Fruit fly (Drosophila melanogaster): ENCODE measurements around the gene TfIIS.

DNA sequence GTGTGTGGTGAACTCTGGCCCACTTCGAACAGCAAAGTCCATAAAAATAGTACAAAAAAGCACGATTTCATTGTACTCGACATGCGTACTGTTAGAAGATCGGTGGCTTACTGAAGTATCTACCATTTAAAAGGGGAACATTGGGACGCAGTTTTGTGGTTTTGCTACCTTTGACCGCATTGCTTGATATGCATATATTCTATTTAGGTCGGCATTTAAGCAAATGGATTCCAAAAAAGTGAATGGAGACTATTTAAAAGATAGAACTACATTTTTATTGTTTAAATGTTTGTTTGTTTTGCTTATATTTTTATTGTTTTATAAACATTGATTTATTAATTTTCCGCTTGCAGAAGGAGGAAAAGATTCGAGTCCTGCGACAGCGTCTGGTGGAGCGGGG, 28.9 kb downstream of the TfIIS start, which contains the start of gene CG31832:
- TF ChIP-seq CG8478 (optimal IDR thresholded peaks at IDR 0.05) (no peak), Dll (optimal IDR thresholded peaks at IDR 0.05) (no peak), psq (optimal IDR thresholded peaks at IDR 0.05) (no peak), pan (optimal IDR thresholded peaks at IDR 0.05) (no peak)

All from whole organism.